Worm (Caenorhabditis elegans) whole organism, L2 larva: Measurements from ENCODE around the gene pigx-1.

Experiments
- C34F6.9 ChIP-seq: fragments of 150-350 bp; optimal IDR thresholded peaks from 2 replicates; lab custom pipeline; 2014; ENCODE audit warnings: missing biosample characterization, missing genetic modification characterization
- blmp-1 ChIP-seq: sonication (generic microtip); optimal IDR thresholded peaks from 2 replicates; lab custom pipeline; 2017; ENCODE audit warnings: missing genetic modification characterization, mild to moderate bottlenecking, missing compliant biosample characterization, antibody characterized with exemption, moderate library complexity; ENCODE audit not compliant: insufficient read depth
- crh-2 ChIP-seq: sonication (generic microtip); optimal IDR thresholded peaks from 2 replicates; lab custom pipeline; 2017; ENCODE audit warnings: missing biosample characterization, missing genetic modification characterization
- egl-27 ChIP-seq: sonication (generic microtip); optimal IDR thresholded peaks from 3 replicates; lab custom pipeline; 2017; ENCODE audit warnings: missing biosample characterization, missing genetic modification reagents, missing genetic modification characterization
- elt-3 ChIP-seq: sonication (generic microtip); optimal IDR thresholded peaks from 2 replicates; lab custom pipeline; 2017; ENCODE audit warnings: missing biosample characterization, missing genetic modification characterization
- lin-39 ChIP-seq: fragments of 150-350 bp; optimal IDR thresholded peaks from 2 replicates; lab custom pipeline; 2014; ENCODE audit warnings: missing biosample characterization, missing genetic modification reagents, missing genetic modification characterization
- mdl-1 ChIP-seq, 2 experiments: fragments of 150-350 bp in 1 of 2; sonication (generic microtip) in 1 of 2; optimal IDR thresholded peaks; 2 replicates each; lab custom pipeline; 2017; ENCODE audit warnings: missing biosample characterization in 2 of 2, missing genetic modification characterization in 2 of 2
- nhr-6 ChIP-seq: fragments of 150-350 bp; optimal IDR thresholded peaks from 2 replicates; lab custom pipeline; 2014; ENCODE audit warnings: missing biosample characterization, missing genetic modification characterization
- unc-62 ChIP-seq: fragments of 150-350 bp; optimal IDR thresholded peaks from 2 replicates; lab custom pipeline; 2014; ENCODE audit warnings: missing biosample characterization, missing genetic modification reagents, missing genetic modification characterization
- zag-1 ChIP-seq: fragments of 150-350 bp; optimal IDR thresholded peaks from 2 replicates; lab custom pipeline; 2014; ENCODE audit warnings: missing biosample characterization, missing genetic modification characterization
- ztf-11 ChIP-seq: sonication (generic microtip); optimal IDR thresholded peaks from 2 replicates; lab custom pipeline; 2017; ENCODE audit warnings: missing biosample characterization, missing genetic modification characterization

DNA sequence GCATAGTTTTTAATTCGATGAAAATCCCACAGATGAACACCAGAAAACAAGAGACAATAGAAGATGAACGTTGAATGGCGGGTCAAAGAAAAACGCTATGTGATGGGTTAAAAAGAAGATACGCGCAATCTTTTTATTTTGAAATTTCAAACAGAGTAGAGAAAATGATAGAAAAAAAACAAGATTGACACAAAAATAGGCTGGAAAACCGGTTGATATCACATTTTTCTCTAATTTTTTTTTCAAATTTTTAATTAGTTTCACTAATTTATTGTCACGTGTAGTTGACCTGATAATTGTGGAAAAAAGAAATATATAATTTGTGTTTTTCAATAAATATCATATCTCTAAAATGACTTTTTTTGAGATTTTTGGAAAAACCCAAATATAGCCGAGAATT lies 27.3 kb upstream of the pigx-1 start, which contains the start of gene C05D9.9:
- no peak for TF ChIP-seq lin-39 (tag; lab: Kevin White, UChicago)
- no peak for TF ChIP-seq nhr-6
- no peak for TF ChIP-seq mdl-1 (tag; optimal IDR thresholded peaks at IDR 0.05; lab: Kevin White, UChicago)
- peak; percentile 45 for TF ChIP-seq blmp-1 (tag; lab: Kevin White, UChicago)
- TF ChIP-seq C34F6.9 (tag; lab: Kevin White, UChicago) = no peak
- no peak for TF ChIP-seq crh-2 (tag; lab: Kevin White, UChicago)
- no peak for TF ChIP-seq elt-3 (tag; lab: Kevin White, UChicago)
- TF ChIP-seq unc-62 = no peak
- TF ChIP-seq zag-1 (tag; lab: Kevin White, UChicago) = no peak
- no peak for TF ChIP-seq ztf-11 (tag; lab: Kevin White, UChicago)
- TF ChIP-seq egl-27 = no peak
